Worm (Caenorhabditis elegans) whole organism, L1 larva: ENCODE measurements around the gene Y57G11C.8.

Source experiments
- C16A3.4 ChIP-seq: fragments of 150-350 bp; optimal IDR thresholded peaks from 2 replicates; lab custom pipeline; 2014; ENCODE audit warnings: missing biosample characterization, missing genetic modification characterization
- alr-1 ChIP-seq: fragments of 200-800 bp; sonication (Bioruptor generic); optimal IDR thresholded peaks from 2 replicates; lab custom pipeline; 2018; ENCODE audit warnings: borderline replicate concordance, mild to moderate bottlenecking, missing genetic modification characterization, missing compliant biosample characterization
- blmp-1 ChIP-seq: fragments of 150-350 bp; optimal IDR thresholded peaks from 2 replicates; lab custom pipeline; 2014; ENCODE audit warnings: missing biosample characterization, missing genetic modification characterization
- hlh-4 ChIP-seq: sonication (generic microtip); optimal IDR thresholded peaks from 2 replicates; lab custom pipeline; 2016; ENCODE audit warnings: mild to moderate bottlenecking, missing genetic modification characterization, missing compliant biosample characterization
- lin-35 ChIP-seq, 2 experiments: fragments of 150-350 bp; optimal IDR thresholded peaks; 2 replicates each; lab custom pipeline; 2014; ENCODE audit warnings: missing biosample characterization in 2 of 2, missing genetic modification characterization in 2 of 2, missing genetic modification reagents in 2 of 2
- mdl-1 ChIP-seq, 2 experiments: fragments of 150-350 bp; optimal IDR thresholded peaks; 2 replicates each; lab custom pipeline; 2014 to 2017; ENCODE audit warnings: missing biosample characterization in 2 of 2, missing genetic modification characterization in 2 of 2, inconsistent platforms in 1 of 2
- nhr-20 ChIP-seq: sonication (generic microtip); optimal IDR thresholded peaks from 2 replicates; lab custom pipeline; 2016; ENCODE audit warnings: mild to moderate bottlenecking, missing genetic modification characterization, missing compliant biosample characterization
- nhr-84 ChIP-seq: sonication (generic microtip); optimal IDR thresholded peaks from 2 replicates; lab custom pipeline; 2017; ENCODE audit warnings: missing biosample characterization, missing genetic modification characterization
- nhr-90 ChIP-seq: sonication (generic microtip); optimal IDR thresholded peaks from 2 replicates; lab custom pipeline; 2016; ENCODE audit warnings: mild to moderate bottlenecking, missing genetic modification characterization, missing compliant biosample characterization; ENCODE audit not compliant: poor library complexity
- unc-130 ChIP-seq: fragments of 150-350 bp; optimal IDR thresholded peaks from 2 replicates; lab custom pipeline; 2017; ENCODE audit warnings: missing biosample characterization, missing genetic modification characterization, inconsistent platforms
- unc-86 ChIP-seq: sonication (generic microtip); optimal IDR thresholded peaks from 2 replicates; lab custom pipeline; 2016; ENCODE audit warnings: missing genetic modification characterization, missing compliant biosample characterization

- TF ChIP-seq lin-35 (GFP tag; optimal IDR thresholded peaks at IDR 0.05; lab: Kevin White, UChicago) (no peak), nhr-90 (tag; lab: Kevin White, UChicago) (no peak), C16A3.4 (tag; lab: Kevin White, UChicago) (no peak), alr-1 (tag; lab: Kevin White, UChicago) (no peak), unc-130 (tag; lab: Kevin White, UChicago) (no peak), nhr-20 (tag; lab: Kevin White, UChicago) (no peak), mdl-1 (tag; optimal IDR thresholded peaks at IDR 0.05; lab: Kevin White, UChicago) (no peak), blmp-1 (tag; lab: Kevin White, UChicago) (no peak), unc-86 (no peak), nhr-84 (tag; lab: Kevin White, UChicago) (no peak), hlh-4 (tag; lab: Kevin White, UChicago) (no peak)
Measured at ce11 chrIV:14816288-14816687, 34.7 kb downstream of the Y57G11C.8 start, which contains the start of gene Y57G11C.46.
